Fruit fly (Drosophila melanogaster) whole organism, pupa: Measurements from ENCODE around the gene CG5509.

Source experiments
- CG10348 ChIP-seq: fragments of 200-800 bp; sonication (Bioruptor generic); IDR thresholded peaks from 2 replicates; pipeline ENCODE4 v1.3.6; 2022; ENCODE audit warnings: missing biosample characterization, missing genetic modification characterization
- CG12605 ChIP-seq: fragments of 200-800 bp; sonication (Bioruptor generic); IDR thresholded peaks from 2 replicates; pipeline ENCODE4 v1.3.6; 2022; ENCODE audit warnings: missing biosample characterization, missing genetic modification characterization
- CG14655 ChIP-seq: fragments of 200-800 bp; sonication (Bioruptor generic); optimal IDR thresholded peaks from 3 replicates; lab custom pipeline; 2017; ENCODE audit warnings: mild to moderate bottlenecking, missing biosample characterization, missing genetic modification reagents, missing genetic modification characterization
- CG15710 ChIP-seq: fragments of 200-800 bp; sonication (Bioruptor generic); optimal IDR thresholded peaks from 2 replicates; lab custom pipeline; 2018; ENCODE audit warnings: missing biosample characterization, mild to moderate bottlenecking, missing genetic modification characterization, moderate library complexity
- CG17806 ChIP-seq: fragments of 200-800 bp; sonication (Bioruptor generic); optimal IDR thresholded peaks from 2 replicates; lab custom pipeline; 2018; ENCODE audit warnings: missing biosample characterization, mild to moderate bottlenecking, missing genetic modification characterization, moderate library complexity
- CG32121 ChIP-seq: fragments of 200-800 bp; sonication (Bioruptor generic); IDR thresholded peaks from 2 replicates; pipeline ENCODE4 v1.3.6; 2022; ENCODE audit warnings: missing biosample characterization, missing genetic modification characterization
- CG34367 ChIP-seq: fragments of 200-800 bp; sonication (Bioruptor generic); optimal IDR thresholded peaks from 2 replicates; lab custom pipeline; 2018; ENCODE audit warnings: missing biosample characterization, mild to moderate bottlenecking, missing genetic modification characterization
- CG4496 ChIP-seq: fragments of 200-800 bp; sonication (Bioruptor generic); IDR thresholded peaks from 3 replicates; pipeline ENCODE4 v1.3.6; 2022; ENCODE audit warnings: missing biosample characterization, missing genetic modification characterization
- CG8159 ChIP-seq: fragments of 200-800 bp; sonication (Bioruptor generic); optimal IDR thresholded peaks from 3 replicates; lab custom pipeline; 2018; ENCODE audit warnings: missing biosample characterization, mild to moderate bottlenecking, missing genetic modification characterization, moderate library complexity
- CG8301 ChIP-seq: fragments of 200-800 bp; sonication (Bioruptor generic); optimal IDR thresholded peaks from 2 replicates; lab custom pipeline; 2018; ENCODE audit warnings: missing biosample characterization, mild to moderate bottlenecking, missing genetic modification characterization
- CG9948 ChIP-seq: fragments of 200-800 bp; sonication (Bioruptor generic); optimal IDR thresholded peaks from 2 replicates; lab custom pipeline; 2018; ENCODE audit warnings: missing biosample characterization, mild to moderate bottlenecking, missing genetic modification characterization, moderate library complexity
- D1 ChIP-seq: fragments of 200-800 bp; sonication (Bioruptor generic); optimal IDR thresholded peaks from 2 replicates; lab custom pipeline; 2018; ENCODE audit warnings: missing biosample characterization, mild to moderate bottlenecking, missing genetic modification characterization, moderate library complexity
- EcR ChIP-seq: fragments of 200-800 bp; sonication (Bioruptor generic); optimal IDR thresholded peaks from 3 replicates; lab custom pipeline; 2019; ENCODE audit warnings: missing biosample characterization, missing genetic modification characterization, mild to moderate bottlenecking, moderate library complexity, missing genetic modification reagents
- Ets98B ChIP-seq: fragments of 200-800 bp; sonication (Bioruptor generic); IDR thresholded peaks from 2 replicates; pipeline ENCODE4 v1.3.6; 2022; ENCODE audit warnings: missing biosample characterization, missing genetic modification characterization
- Pif1A ChIP-seq: fragments of 200-800 bp; sonication (Bioruptor generic); optimal IDR thresholded peaks from 3 replicates; lab custom pipeline; 2016; ENCODE audit warnings: missing biosample characterization, missing genetic modification characterization
- Pif1B ChIP-seq: fragments of 200-800 bp; sonication (Bioruptor generic); optimal IDR thresholded peaks from 3 replicates; lab custom pipeline; 2016; ENCODE audit warnings: missing biosample characterization, missing genetic modification characterization
- Snoo ChIP-seq: fragments of 200-800 bp; sonication (Bioruptor generic); optimal IDR thresholded peaks from 3 replicates; lab custom pipeline; 2017; ENCODE audit warnings: missing biosample characterization, mild to moderate bottlenecking, missing genetic modification characterization, inconsistent platforms
- fd96Ca ChIP-seq: fragments of 200-800 bp; sonication (Bioruptor generic); IDR thresholded peaks from 3 replicates; pipeline ENCODE4 v1.3.6; 2022; ENCODE audit warnings: missing biosample characterization, missing genetic modification characterization
- gl ChIP-seq: fragments of 200-800 bp; sonication (Bioruptor generic); optimal IDR thresholded peaks from 2 replicates; lab custom pipeline; 2018; ENCODE audit warnings: missing biosample characterization, mild to moderate bottlenecking, missing genetic modification characterization
- rn ChIP-seq: fragments of 200-800 bp; sonication (Bioruptor generic); IDR thresholded peaks from 2 replicates; pipeline ENCODE4 v1.3.6; 2022; ENCODE audit warnings: missing biosample characterization, missing genetic modification characterization

The CG5509 gene

DNA sequence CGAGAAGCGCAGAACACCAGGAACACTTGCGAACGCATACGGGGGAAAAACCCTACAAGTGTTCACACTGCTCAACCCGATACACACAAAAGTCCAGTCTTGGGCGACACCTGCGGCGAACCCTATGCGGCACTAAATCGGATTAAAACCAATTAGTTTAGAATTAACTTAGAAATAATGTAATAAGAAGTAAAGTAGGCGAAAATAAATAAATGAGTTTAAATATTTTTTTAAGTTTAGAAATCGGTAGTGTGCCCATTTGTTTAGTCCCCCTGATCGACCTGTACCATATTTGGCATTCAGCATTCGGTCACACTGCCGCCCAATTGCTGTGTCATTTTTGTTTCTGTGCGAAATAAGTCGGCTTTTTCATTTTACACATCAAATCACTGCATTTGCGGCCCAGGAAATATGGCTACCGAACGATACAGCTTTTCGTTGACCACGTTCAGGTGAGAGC lies 21.2 kb upstream of the CG5509 start, which contains the start of gene Prosalpha2:
Prosalpha2 (plus strand) TSS at position 292 of the 460 bp plus-strand sequence.
- TF ChIP-seq CG9948 (peak; percentile 16), CG4496 (GFP tag; lab: Robert Waterston, UW) (no peak), CG10348 (GFP tag; lab: Robert Waterston, UW) (no peak), gl (tag; lab: Kevin White, UChicago) (no peak), D1 (tag; lab: Kevin White, UChicago) (no peak), fd96Ca (GFP tag; lab: Robert Waterston, UW) (no peak), CG17806 (tag; lab: Kevin White, UChicago) (no peak), CG15710 (tag; lab: Kevin White, UChicago) (peak; percentile 9), Ets98B (GFP tag; lab: Robert Waterston, UW) (no peak)
- TF ChIP-seq, all 21 proteins: peak for 2

DNA sequence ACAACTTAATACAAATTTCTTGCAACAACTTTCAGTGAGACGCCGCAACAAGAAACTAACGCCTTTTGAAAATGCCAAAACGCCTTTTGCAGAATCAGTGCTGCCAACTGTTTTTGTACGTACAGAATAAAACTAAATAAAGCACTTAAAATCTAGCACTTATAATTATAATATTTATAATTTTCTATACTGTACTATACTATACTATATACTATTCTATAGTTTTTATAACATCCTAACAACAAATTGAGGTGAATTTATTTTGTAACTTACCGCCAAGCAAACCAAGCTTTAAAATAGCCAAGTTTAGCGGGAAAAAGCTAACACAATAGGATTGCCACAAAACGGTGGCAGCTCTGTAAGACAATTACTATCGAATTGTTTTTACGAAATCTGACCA lies 18.5 kb upstream of the CG5509 start, which contains the start of the genes Aos1 and Srlp:
Aos1 (minus strand) TSS at position 59 of the 400 bp plus-strand sequence.
Srlp (plus strand) TSS at position 335 of the 400 bp plus-strand sequence.
- TF ChIP-seq CG9948 (peak; percentile 41), CG15710 (tag; lab: Kevin White, UChicago) (peak; percentile 63), CG4496 (GFP tag; lab: Robert Waterston, UW) (no peak), Snoo (tag; lab: Kevin White, UChicago) (peak; percentile 32), CG17806 (tag; lab: Kevin White, UChicago) (peak; percentile 35), Ets98B (GFP tag; lab: Robert Waterston, UW) (no peak), CG32121 (GFP tag; lab: Robert Waterston, UW) (0 out of 2 replicates have a peak, but pooled peaks have one; percentile 29), CG34367 (tag; lab: Kevin White, UChicago) (no peak)

DNA sequence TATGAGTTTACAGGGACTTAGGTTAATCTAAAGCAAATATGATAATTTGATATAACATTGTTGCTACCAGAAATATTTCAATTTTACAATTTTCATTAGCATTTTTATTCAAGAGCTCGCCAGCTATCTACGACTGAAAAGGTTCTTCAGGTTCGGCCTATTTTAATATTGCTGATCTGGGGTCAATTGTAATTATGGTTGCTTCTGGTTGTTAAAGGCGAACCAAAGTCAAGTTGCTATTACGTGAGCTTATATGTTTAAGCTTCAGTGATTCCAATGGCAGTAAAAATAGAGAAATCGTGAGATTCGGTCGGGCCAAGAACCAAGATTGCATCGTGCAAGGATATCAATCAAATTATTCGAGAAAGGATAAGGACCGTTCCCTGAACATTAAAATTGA lies 16.3 kb upstream of the CG5509 start, which contains the start of gene Desat2:
Desat2 (plus strand) TSS at position 301 of the 400 bp plus-strand sequence.
- TF ChIP-seq rn (no peak), CG34367 (tag; lab: Kevin White, UChicago) (no peak), gl (tag; lab: Kevin White, UChicago) (no peak), CG8301 (tag; lab: Kevin White, UChicago) (no peak), CG17806 (tag; lab: Kevin White, UChicago) (no peak), D1 (tag; lab: Kevin White, UChicago) (no peak), CG14655 (GFP tag; lab: Kevin White, UChicago) (no peak)

DNA sequence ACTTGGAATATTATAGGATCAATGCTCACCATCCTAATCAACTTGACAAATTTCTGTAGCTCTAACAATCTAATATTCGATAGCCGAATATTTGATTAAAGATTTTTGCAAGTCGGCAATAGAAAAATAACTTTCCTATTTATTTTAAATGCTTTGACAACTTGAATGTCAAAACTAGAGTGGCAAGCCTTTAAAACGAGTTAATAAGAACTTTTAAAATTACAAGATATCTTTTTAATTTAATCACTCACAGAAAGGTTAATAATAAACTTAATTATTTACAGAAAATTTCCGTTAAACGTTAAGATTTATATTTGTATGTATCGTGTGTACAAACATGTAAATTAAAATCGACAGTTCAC lies 13.2 kb upstream of the CG5509 start, which contains the start of the genes CG17207 and CG46427:
CG17207 (minus strand) TSS at position 101 of the 362 bp plus-strand sequence.
CG46427 (minus strand) TSS at position 101 of the 362 bp plus-strand sequence.
- no peak for TF ChIP-seq CG9948
- no peak for TF ChIP-seq CG15710 (tag; lab: Kevin White, UChicago)
- no peak for TF ChIP-seq fd96Ca (GFP tag; lab: Robert Waterston, UW)
- no peak for TF ChIP-seq Pif1A (GFP tag; lab: Kevin White, UChicago)
- TF ChIP-seq Pif1B (GFP tag; lab: Kevin White, UChicago), result no peak
- no peak for TF ChIP-seq CG8301 (tag; lab: Kevin White, UChicago)
- TF ChIP-seq CG8159 (tag; lab: Kevin White, UChicago), result no peak
- TF ChIP-seq CG10348 (GFP tag; lab: Robert Waterston, UW), result no peak
- TF ChIP-seq CG34367 (tag; lab: Kevin White, UChicago), result no peak
- TF ChIP-seq CG4496 (GFP tag; lab: Robert Waterston, UW), result no peak
- TF ChIP-seq CG14655 (GFP tag; lab: Kevin White, UChicago), result no peak
- TF ChIP-seq D1 (tag; lab: Kevin White, UChicago), result no peak
- TF ChIP-seq gl (tag; lab: Kevin White, UChicago), result no peak
- no peak for TF ChIP-seq CG17806 (tag; lab: Kevin White, UChicago)
- TF ChIP-seq CG32121 (GFP tag; lab: Robert Waterston, UW), result no peak
- TF ChIP-seq Ets98B (GFP tag; lab: Robert Waterston, UW), result no peak

DNA sequence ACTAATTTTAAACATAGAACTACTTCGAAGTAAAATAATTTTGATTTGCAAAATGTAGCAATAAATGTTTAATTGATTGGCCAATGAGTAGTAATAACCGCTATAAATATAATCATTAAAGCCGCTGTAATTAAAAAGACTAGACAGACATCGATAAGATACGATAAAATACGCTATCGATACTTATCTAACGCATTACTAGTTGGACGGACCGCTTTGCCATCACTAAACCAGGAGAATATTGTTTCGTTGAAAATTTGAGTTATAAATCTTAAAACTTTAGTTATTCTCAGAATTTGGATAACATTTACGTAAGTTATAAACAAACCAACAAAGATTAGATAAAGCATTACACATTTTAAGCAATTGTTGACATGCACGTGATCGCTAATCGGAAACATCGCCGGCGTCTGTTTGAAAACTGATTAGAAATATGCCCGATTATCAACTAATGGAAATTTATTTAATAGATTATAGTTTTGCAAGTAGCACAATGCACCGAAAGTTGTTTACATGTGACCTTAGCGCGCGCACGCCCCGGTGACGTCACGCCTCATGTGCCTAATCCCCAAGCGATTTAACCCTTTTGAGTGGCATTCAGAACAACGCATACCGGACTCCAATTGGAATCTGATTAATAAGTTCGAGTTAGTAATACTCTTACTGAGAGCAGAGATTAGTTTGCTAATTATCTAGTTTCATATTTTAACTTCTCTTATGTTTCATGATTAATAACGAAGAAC lies 12.7 kb upstream of the CG5509 start, which contains the start of gene Desat1:
Desat1 (plus strand) TSS at position 200 of the 743 bp plus-strand sequence.
- no peak for TF ChIP-seq CG8159 (tag; lab: Kevin White, UChicago)
- TF ChIP-seq EcR (GFP tag; lab: Kevin White, UChicago), result peak; percentile 5
- TF ChIP-seq CG34367 (tag; lab: Kevin White, UChicago), result no peak
- no peak for TF ChIP-seq D1 (tag; lab: Kevin White, UChicago)
- TF ChIP-seq Snoo (tag; lab: Kevin White, UChicago), result no peak
- no peak for TF ChIP-seq fd96Ca (GFP tag; lab: Robert Waterston, UW)

DNA sequence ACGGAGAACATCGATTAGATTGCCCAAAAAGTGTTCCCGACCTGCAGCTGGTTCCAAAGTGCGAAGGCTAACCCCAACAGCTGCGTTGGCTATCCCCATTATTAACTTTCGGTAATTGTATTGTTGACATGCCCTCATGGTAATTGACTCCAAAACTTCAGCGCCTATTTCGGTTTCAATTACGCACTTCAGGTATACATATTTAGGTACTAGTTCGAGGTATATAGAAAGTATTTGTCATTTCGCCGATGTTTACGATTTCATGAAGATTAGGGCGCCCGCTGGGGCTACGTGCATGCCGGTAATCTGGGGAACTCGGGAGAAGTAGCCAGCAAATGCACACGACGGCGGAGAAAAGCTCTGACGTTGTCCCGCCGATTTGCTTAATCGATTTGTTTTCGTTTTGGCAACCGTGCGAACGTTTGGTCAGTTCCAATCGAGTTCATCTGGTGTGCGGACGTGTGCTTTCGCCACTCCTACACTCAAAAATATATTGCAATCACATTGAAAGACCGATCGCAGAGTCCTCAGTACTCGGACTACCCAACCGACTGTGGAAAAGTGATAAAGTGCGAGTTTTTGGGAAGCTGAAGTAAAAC lies 11.2 kb upstream of the CG5509 start:
- TF ChIP-seq CG4496 (GFP tag; lab: Robert Waterston, UW), result peak; percentile 32; the same call in 1 of the 3 replicates
- peak; percentile 20; the same call in 1 of the 2 replicates for TF ChIP-seq Ets98B (GFP tag; lab: Robert Waterston, UW)
- TF ChIP-seq Pif1B (GFP tag; lab: Kevin White, UChicago), result no peak
- no peak for TF ChIP-seq CG12605
- no peak for TF ChIP-seq CG14655 (GFP tag; lab: Kevin White, UChicago)
- TF ChIP-seq CG34367 (tag; lab: Kevin White, UChicago), result no peak
